Fruit fly (Drosophila melanogaster) whole organism, embryonic: Measurements from ENCODE around the gene Lamtor4.

Experiments used
- CG10565 ChIP-seq: fragments of 200-800 bp; sonication (Bioruptor generic); optimal IDR thresholded peaks from 3 replicates; lab custom pipeline; 2016; ENCODE audit warnings: missing biosample characterization, mild to moderate bottlenecking, missing genetic modification characterization
- CG11398 ChIP-seq: fragments of 200-800 bp; sonication (Bioruptor generic); optimal IDR thresholded peaks from 2 replicates; lab custom pipeline; 2016; ENCODE audit warnings: missing biosample characterization, missing genetic modification characterization
- CG13424 ChIP-seq: fragments of 200-800 bp; sonication (Bioruptor generic); optimal IDR thresholded peaks from 2 replicates; lab custom pipeline; 2019; ENCODE audit warnings: missing biosample characterization, mild to moderate bottlenecking, missing genetic modification characterization, moderate library complexity
- CG1602 ChIP-seq: fragments of 200-800 bp; sonication (Bioruptor generic); optimal IDR thresholded peaks from 3 replicates; lab custom pipeline; 2016; ENCODE audit warnings: missing biosample characterization, missing genetic modification characterization
- CG17385 ChIP-seq: fragments of 200-800 bp; sonication (Bioruptor generic); optimal IDR thresholded peaks from 3 replicates; lab custom pipeline; 2018; ENCODE audit warnings: missing biosample characterization, mild to moderate bottlenecking, missing genetic modification characterization
- CG18619 ChIP-seq: fragments of 200-800 bp; sonication (Bioruptor generic); optimal IDR thresholded peaks from 3 replicates; lab custom pipeline; 2017; ENCODE audit warnings: missing biosample characterization, mild to moderate bottlenecking, missing genetic modification characterization
- CG2202 ChIP-seq: fragments of 200-800 bp; sonication (Bioruptor generic); optimal IDR thresholded peaks from 2 replicates; lab custom pipeline; 2018; ENCODE audit warnings: missing biosample characterization, mild to moderate bottlenecking, missing genetic modification characterization
- CG31224 ChIP-seq: fragments of 200-800 bp; sonication (Bioruptor generic); IDR thresholded peaks from 2 replicates; pipeline ENCODE4 v1.3.6; 2022; ENCODE audit warnings: missing biosample characterization, missing genetic modification characterization
- CG3163 ChIP-seq: fragments of 200-800 bp; sonication (Bioruptor generic); optimal IDR thresholded peaks from 3 replicates; lab custom pipeline; 2016; ENCODE audit warnings: missing biosample characterization, missing genetic modification characterization
- CG32767 ChIP-seq: fragments of 200-800 bp; sonication (Bioruptor generic); IDR thresholded peaks from 2 replicates; pipeline ENCODE4 v1.3.6; 2022; ENCODE audit warnings: missing biosample characterization, missing genetic modification characterization
- CG34422 ChIP-seq: fragments of 200-800 bp; sonication (Bioruptor generic); IDR thresholded peaks from 3 replicates; pipeline ENCODE4 v1.3.6; 2022; ENCODE audit warnings: missing biosample characterization, missing genetic modification characterization
- CG3995 ChIP-seq: fragments of 200-800 bp; sonication (Bioruptor generic); optimal IDR thresholded peaks from 3 replicates; lab custom pipeline; 2016; ENCODE audit warnings: missing biosample characterization, missing genetic modification characterization
- CG7963 ChIP-seq: fragments of 200-800 bp; sonication (Bioruptor generic); IDR thresholded peaks from 3 replicates; pipeline ENCODE4 v1.3.6; 2022; ENCODE audit warnings: missing biosample characterization, missing genetic modification characterization; ENCODE audit not compliant: partially characterized antibody
- CG8359 ChIP-seq: fragments of 200-800 bp; sonication (Bioruptor generic); optimal IDR thresholded peaks from 2 replicates; lab custom pipeline; 2017; ENCODE audit warnings: missing biosample characterization, mild to moderate bottlenecking, missing genetic modification characterization, borderline replicate concordance
- CG9215 ChIP-seq: fragments of 200-800 bp; sonication (Bioruptor generic); IDR thresholded peaks from 2 replicates; pipeline ENCODE4 v1.3.6; 2022; ENCODE audit warnings: missing biosample characterization, missing genetic modification characterization
- CG9437 ChIP-seq: fragments of 200-800 bp; sonication (Bioruptor generic); optimal IDR thresholded peaks from 2 replicates; lab custom pipeline; 2018; ENCODE audit warnings: missing biosample characterization, mild to moderate bottlenecking, missing genetic modification characterization
- CG9609 ChIP-seq: fragments of 200-800 bp; sonication (Bioruptor generic); optimal IDR thresholded peaks from 3 replicates; lab custom pipeline; 2016; ENCODE audit warnings: missing biosample characterization, missing genetic modification characterization
- CG9727 ChIP-seq: fragments of 200-800 bp; sonication (Bioruptor generic); optimal IDR thresholded peaks from 3 replicates; lab custom pipeline; 2017; ENCODE audit warnings: missing biosample characterization, mild to moderate bottlenecking, missing genetic modification characterization
- CG9876 ChIP-seq: fragments of 200-800 bp; sonication (Bioruptor generic); optimal IDR thresholded peaks from 2 replicates; lab custom pipeline; 2016; ENCODE audit warnings: missing biosample characterization, missing genetic modification characterization
- Camta ChIP-seq: fragments of 200-800 bp; sonication (Bioruptor generic); optimal IDR thresholded peaks from 2 replicates; lab custom pipeline; 2016; ENCODE audit warnings: missing biosample characterization, missing genetic modification characterization
- D ChIP-seq, 2 experiments: fragments of 200-800 bp in 1 of 2; fragments of >200 bp in 1 of 2; sonication (Bioruptor generic) in 1 of 2; optimal IDR thresholded peaks; 2 replicates in 1 of 2; 3 replicates in 1 of 2; lab custom pipeline; 2017; ENCODE audit warnings: mild to moderate bottlenecking in 1 of 2, missing biosample characterization in 1 of 2, missing genetic modification characterization in 1 of 2, missing genetic modification reagents in 1 of 2
- Dad ChIP-seq: fragments of 200-800 bp; sonication (Bioruptor generic); optimal IDR thresholded peaks from 3 replicates; lab custom pipeline; 2016; ENCODE audit warnings: missing biosample characterization, missing genetic modification characterization
- Deaf1 ChIP-seq: fragments of 200-800 bp; optimal IDR thresholded peaks from 3 replicates; lab custom pipeline; 2019; ENCODE audit warnings: missing biosample characterization, mild to moderate bottlenecking, missing genetic modification characterization, moderate library complexity
- Dp ChIP-seq: fragments of 200-800 bp; sonication (Bioruptor generic); optimal IDR thresholded peaks from 2 replicates; lab custom pipeline; 2018; ENCODE audit warnings: missing biosample characterization, mild to moderate bottlenecking, missing genetic modification characterization, moderate library complexity
- Drgx ChIP-seq: fragments of 200-800 bp; sonication (Bioruptor generic); IDR thresholded peaks from 2 replicates; pipeline ENCODE4 v1.3.6; 2022; ENCODE audit warnings: missing biosample characterization, missing genetic modification characterization
- HHEX ChIP-seq: fragments of 200-800 bp; sonication (Bioruptor generic); optimal IDR thresholded peaks from 3 replicates; lab custom pipeline; 2017; ENCODE audit warnings: missing biosample characterization, mild to moderate bottlenecking, missing genetic modification characterization, missing genetic modification reagents
- Lhr ChIP-seq: fragments of 200-800 bp; sonication (Bioruptor generic); optimal IDR thresholded peaks from 3 replicates; lab custom pipeline; 2017; ENCODE audit warnings: mild to moderate bottlenecking, missing biosample characterization, missing genetic modification reagents, missing genetic modification characterization
- Mrtf ChIP-seq: fragments of 200-800 bp; sonication (Bioruptor generic); IDR thresholded peaks from 3 replicates; pipeline ENCODE4 v1.3.6; 2022; ENCODE audit warnings: missing biosample characterization, missing genetic modification characterization
- NC2β ChIP-seq: fragments of 200-800 bp; sonication (Bioruptor generic); optimal IDR thresholded peaks from 2 replicates; lab custom pipeline; 2016; ENCODE audit warnings: missing biosample characterization, missing genetic modification characterization
- Opbp ChIP-seq: fragments of 200-800 bp; sonication (Bioruptor generic); IDR thresholded peaks from 3 replicates; pipeline ENCODE4 v1.3.6; 2022; ENCODE audit warnings: missing biosample characterization, missing genetic modification characterization; ENCODE audit not compliant: partially characterized antibody
- Spps ChIP-seq: fragments of 200-800 bp; sonication (Bioruptor generic); optimal IDR thresholded peaks from 2 replicates; lab custom pipeline; 2018; ENCODE audit warnings: missing biosample characterization, mild to moderate bottlenecking, missing genetic modification characterization
- ac ChIP-seq: fragments of 200-800 bp; sonication (Bioruptor generic); optimal IDR thresholded peaks from 3 replicates; lab custom pipeline; 2017; ENCODE audit warnings: missing biosample characterization, mild to moderate bottlenecking, missing genetic modification characterization
- btn ChIP-seq: fragments of 200-800 bp; sonication (Bioruptor generic); optimal IDR thresholded peaks from 2 replicates; lab custom pipeline; 2016; ENCODE audit warnings: missing biosample characterization, missing genetic modification characterization
- cg ChIP-seq: fragments of 200-800 bp; sonication (Bioruptor generic); optimal IDR thresholded peaks from 3 replicates; lab custom pipeline; 2019; ENCODE audit warnings: missing biosample characterization, mild to moderate bottlenecking, missing genetic modification characterization, moderate library complexity
- chif ChIP-seq, 2 experiments: fragments of 200-800 bp; sonication (Bioruptor generic); optimal IDR thresholded peaks; 3 replicates each; lab custom pipeline; 2016; ENCODE audit warnings: missing biosample characterization in 2 of 2, missing genetic modification characterization in 2 of 2
- ham ChIP-seq: fragments of 200-800 bp; sonication (Bioruptor generic); IDR thresholded peaks from 2 replicates; pipeline ENCODE4 v1.3.6; 2022; ENCODE audit warnings: missing biosample characterization, missing genetic modification characterization
- hb ChIP-seq: fragments of 200-800 bp; sonication (Bioruptor generic); IDR thresholded peaks from 3 replicates; pipeline ENCODE4 v1.3.6; 2022; ENCODE audit warnings: missing biosample characterization, missing genetic modification characterization; ENCODE audit not compliant: partially characterized antibody
- hkb ChIP-seq, 2 experiments: fragments of 200-800 bp in 1 of 2; fragments of >200 bp in 1 of 2; sonication (Bioruptor generic) in 1 of 2; IDR thresholded peaks in 1 of 2; optimal IDR thresholded peaks in 1 of 2; 2 replicates each; pipeline versions ENCODE4 v1.3.6 to Lab custom; 2017 to 2022; ENCODE audit warnings: missing biosample characterization in 1 of 2, missing genetic modification characterization in 1 of 2
- kni ChIP-seq: fragments of 200-800 bp; sonication (Bioruptor generic); optimal IDR thresholded peaks from 3 replicates; lab custom pipeline; 2017; ENCODE audit warnings: mild to moderate bottlenecking, missing biosample characterization, missing genetic modification reagents, missing genetic modification characterization
- nerfin-2 ChIP-seq: fragments of 200-800 bp; sonication (Bioruptor generic); IDR thresholded peaks from 2 replicates; pipeline ENCODE4 v1.3.6; 2022; ENCODE audit warnings: missing biosample characterization, missing genetic modification characterization; ENCODE audit not compliant: partially characterized antibody
- pan ChIP-seq, 4 experiments: fragments of >200 bp in 3 of 4; fragments of 200-800 bp in 1 of 4; sonication (Bioruptor generic) in 1 of 4; optimal IDR thresholded peaks in 3 of 4; IDR thresholded peaks in 1 of 4; 2 replicates each; pipeline versions ENCODE4 v1.3.6 to Lab custom; 2017 to 2022; ENCODE audit warnings: missing biosample characterization in 2 of 4, missing genetic modification characterization in 2 of 4, mixed read lengths in 1 of 4
- pfk ChIP-seq: fragments of 200-800 bp; sonication (Bioruptor generic); optimal IDR thresholded peaks from 2 replicates; lab custom pipeline; 2018; ENCODE audit warnings: missing biosample characterization, mild to moderate bottlenecking, missing genetic modification characterization, moderate library complexity
- pros ChIP-seq: fragments of 200-800 bp; sonication (Bioruptor generic); optimal IDR thresholded peaks from 3 replicates; lab custom pipeline; 2019; ENCODE audit warnings: missing biosample characterization, mild to moderate bottlenecking, missing genetic modification characterization, moderate library complexity
- ranshi ChIP-seq: fragments of 200-800 bp; sonication (Bioruptor generic); IDR thresholded peaks from 2 replicates; pipeline ENCODE4 v1.3.6; 2022; ENCODE audit warnings: missing biosample characterization, missing genetic modification characterization
- schlank ChIP-seq: fragments of 200-800 bp; sonication (Bioruptor generic); optimal IDR thresholded peaks from 2 replicates; lab custom pipeline; 2018; ENCODE audit warnings: missing biosample characterization, mild to moderate bottlenecking, missing genetic modification characterization
- sisA ChIP-seq: fragments of 200-800 bp; sonication (Bioruptor generic); IDR thresholded peaks from 2 replicates; pipeline ENCODE4 v1.3.6; 2022; ENCODE audit warnings: missing biosample characterization, missing genetic modification characterization
- tup ChIP-seq: fragments of 200-800 bp; sonication (Bioruptor generic); optimal IDR thresholded peaks from 2 replicates; lab custom pipeline; 2016; ENCODE audit warnings: missing biosample characterization, mild to moderate bottlenecking, missing genetic modification characterization, moderate library complexity
- unpg ChIP-seq: fragments of 200-800 bp; sonication (Bioruptor generic); optimal IDR thresholded peaks from 3 replicates; lab custom pipeline; 2018; ENCODE audit warnings: missing biosample characterization, mild to moderate bottlenecking, missing genetic modification characterization, moderate library complexity
- usp ChIP-seq: fragments of >200 bp; optimal IDR thresholded peaks from 2 replicates; lab custom pipeline; 2017; ENCODE audit warnings: missing biosample characterization, missing genetic modification characterization

Lamtor4 gene

dm6 chr3L:3932742-3933289 lies 36.1 kb downstream of the Lamtor4 start (continued):
- TF ChIP-seq Opbp (no peak), CG3995 (no peak), CG32767 (no peak), CG11398 (GFP tag; lab: Kevin White, UChicago) (no peak), unpg (GFP tag; lab: Kevin White, UChicago) (peak; percentile 37), CG3163 (GFP tag; lab: Kevin White, UChicago) (no peak), hkb (optimal IDR thresholded peaks at IDR 0.05; lab: Kevin White, UChicago) (no peak), hkb (GFP tag; IDR thresholded peaks at IDR 0.05; lab: Robert Waterston, UW) (no peak), CG9876 (GFP tag; lab: Kevin White, UChicago) (no peak), CG1602 (GFP tag; lab: Kevin White, UChicago) (no peak), Drgx (GFP tag; lab: Robert Waterston, UW) (no peak), D (optimal IDR thresholded peaks at IDR 0.05; lab: Kevin White, UChicago) (no peak), D (GFP tag; optimal IDR thresholded peaks at IDR 0.05; lab: Kevin White, UChicago) (no peak), chif (GFP tag; optimal IDR thresholded peaks at IDR 0.05; lab: Kevin White, UChicago) (no peak), CG8359 (no peak), CG7963 (no peak), CG10565 (GFP tag; lab: Kevin White, UChicago) (no peak), usp (GFP tag; lab: Kevin White, UChicago) (no peak), CG34422 (GFP tag; lab: Robert Waterston, UW) (no peak), pan (optimal IDR thresholded peaks at IDR 0.05; lab: Kevin White, UChicago) (no peak), pan (GFP tag; optimal IDR thresholded peaks at IDR 0.05 in 1 of 2, IDR thresholded peaks at IDR 0.05 in 1 of 2) (no peak), Mrtf (GFP tag; lab: Robert Waterston, UW) (no peak), tup (GFP tag; lab: Kevin White, UChicago) (no peak), ac (GFP tag; lab: Kevin White, UChicago) (no peak), CG9727 (GFP tag; lab: Kevin White, UChicago) (no peak), CG9609 (GFP tag; lab: Kevin White, UChicago) (no peak), Dad (GFP tag; lab: Kevin White, UChicago) (no peak), HHEX (peak; percentile 29), sisA (GFP tag; lab: Robert Waterston, UW) (no peak), kni (GFP tag; lab: Kevin White, UChicago) (no peak), Dp (GFP tag; lab: Kevin White, UChicago) (no peak), CG13424 (no peak), Camta (GFP tag; lab: Kevin White, UChicago) (no peak), ham (GFP tag; lab: Robert Waterston, UW) (no peak), nerfin-2 (GFP tag; lab: Robert Waterston, UW) (no peak), CG9215 (no peak), CG18619 (peak; percentile 16), cg (GFP tag; lab: Kevin White, UChicago) (no peak), pfk (no peak), NC2β (GFP tag; lab: Kevin White, UChicago) (no peak), CG9437 (no peak), Lhr (GFP tag; lab: Kevin White, UChicago) (no peak), btn (GFP tag; lab: Kevin White, UChicago) (no peak), pros (GFP tag; lab: Kevin White, UChicago) (no peak), hb (GFP tag; lab: Robert Waterston, UW) (no peak), CG31224 (no peak), ranshi (GFP tag; lab: Robert Waterston, UW) (0 out of 2 replicates have a peak, but pooled peaks have one; percentile 9), schlank (peak; percentile 67), Spps (no peak), CG2202 (tag; lab: Kevin White, UChicago) (no peak), CG17385 (GFP tag; lab: Kevin White, UChicago) (no peak), Deaf1 (tag; lab: Kevin White, UChicago) (no peak)
